Fruit fly (Drosophila melanogaster): ENCODE measurements around the gene CG14424.

CG14424 gene

dm6 chrX:2880660-2881059, 46.4 kb downstream of the CG14424 start (continued):
- TF ChIP-seq Sox14 (GFP tag; optimal IDR thresholded peaks at IDR 0.05) (peak; percentile 10), CG31627 (GFP tag; optimal IDR thresholded peaks at IDR 0.05) (peak; percentile 20), salr (GFP tag; optimal IDR thresholded peaks at IDR 0.05) (no peak), CG11294 (GFP tag; IDR thresholded peaks at IDR 0.05) (no peak), Sox102F (GFP tag; optimal IDR thresholded peaks at IDR 0.05) (peak; percentile 9), Eip75B (GFP tag; optimal IDR thresholded peaks at IDR 0.05) (no peak), dsx (GFP tag; optimal IDR thresholded peaks at IDR 0.05; ENCODE audit: poor library complexity, severe bottlenecking) (peak; percentile 24), Sox15 (GFP tag; optimal IDR thresholded peaks at IDR 0.05) (no peak), ss (GFP tag; optimal IDR thresholded peaks at IDR 0.05) (peak; percentile 17 to 28), dac (GFP tag; optimal IDR thresholded peaks at IDR 0.05) (no peak), Lpt (GFP tag; optimal IDR thresholded peaks at IDR 0.05) (no peak), achi (GFP tag; optimal IDR thresholded peaks at IDR 0.05) (peak; percentile 19), CG3919 (GFP tag; optimal IDR thresholded peaks at IDR 0.05) (peak; percentile 38), CG10631 (GFP tag; optimal IDR thresholded peaks at IDR 0.05) (peak; percentile 47), Hr4 (GFP tag; optimal IDR thresholded peaks at IDR 0.05) (no peak), OdsH (GFP tag; optimal IDR thresholded peaks at IDR 0.05) (peak; percentile 24), Hr38 (GFP tag; optimal IDR thresholded peaks at IDR 0.05) (no peak), fd85E (GFP tag; optimal IDR thresholded peaks at IDR 0.05) (no peak), CG1621 (tag; optimal IDR thresholded peaks at IDR 0.05) (peak; percentile 33), CG11902 (GFP tag; optimal IDR thresholded peaks at IDR 0.05) (no peak), CG8319 (GFP tag; optimal IDR thresholded peaks at IDR 0.05) (no peak), cyc (GFP tag; optimal IDR thresholded peaks at IDR 0.05) (peak; percentile 18), Blimp-1 (GFP tag; optimal IDR thresholded peaks at IDR 0.05) (no peak), acj6 (GFP tag; optimal IDR thresholded peaks at IDR 0.05) (peak; percentile 28), CG6808 (GFP tag; optimal IDR thresholded peaks at IDR 0.05) (peak; percentile 42), CG8632 (GFP tag; optimal IDR thresholded peaks at IDR 0.05) (no peak)

- TF ChIP-seq CG1621 (tag; optimal IDR thresholded peaks at IDR 0.05) (no peak), Met (GFP tag; optimal IDR thresholded peaks at IDR 0.05) (no peak), Eip78C (GFP tag) (no peak), CG6854 (GFP tag; optimal IDR thresholded peaks at IDR 0.05) (no peak), eg (GFP tag; IDR thresholded peaks at IDR 0.05) (no peak)
Measured at dm6 chrX:2877070-2877469, 50.0 kb downstream of the CG14424 start.

DNA sequence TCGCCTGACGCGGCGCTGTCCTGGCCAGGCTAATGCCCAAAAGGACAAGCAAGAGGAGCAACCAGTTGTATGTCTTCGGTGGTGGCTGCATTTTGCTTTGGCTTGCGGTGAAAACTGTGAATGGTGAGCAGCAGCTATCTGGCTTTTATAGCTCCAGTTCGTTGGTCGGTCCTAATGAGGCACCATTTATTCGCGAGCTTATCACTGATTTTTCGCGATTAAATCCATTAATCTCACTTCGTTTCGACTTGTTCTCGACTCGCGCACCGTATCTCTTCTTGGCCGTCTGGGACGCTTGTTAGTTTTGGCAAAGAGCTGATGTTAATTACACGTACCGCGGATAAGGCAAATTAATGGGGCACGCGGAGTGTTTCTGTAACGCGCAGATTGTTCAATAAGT, 50.6 kb downstream of the CG14424 start, which contains the start of gene CG14417:
Gene CG14417 (minus strand): TSS at position 101 of the 400 bp plus-strand sequence.
- TF ChIP-seq pdm3 (GFP tag; optimal IDR thresholded peaks at IDR 0.05) (no peak), CG10631 (GFP tag; optimal IDR thresholded peaks at IDR 0.05) (no peak), CG3032 (tag; optimal IDR thresholded peaks at IDR 0.05) (no peak), CG4318 (GFP tag; optimal IDR thresholded peaks at IDR 0.05) (no peak), CG7368 (GFP tag; optimal IDR thresholded peaks at IDR 0.05) (no peak), CG6792 (GFP tag; optimal IDR thresholded peaks at IDR 0.05) (no peak), eg (GFP tag; IDR thresholded peaks at IDR 0.05) (no peak), achi (GFP tag; optimal IDR thresholded peaks at IDR 0.05) (no peak), Smox (GFP tag; optimal IDR thresholded peaks at IDR 0.05) (no peak), CG16779 (tag; optimal IDR thresholded peaks at IDR 0.05) (no peak), CG6276 (GFP tag; optimal IDR thresholded peaks at IDR 0.05) (no peak), Hr38 (GFP tag; optimal IDR thresholded peaks at IDR 0.05) (no peak)

All from whole organism, prepupa.